Worm (Caenorhabditis elegans): ENCODE results near the gene adm-2.

adm-2 gene

DNA sequence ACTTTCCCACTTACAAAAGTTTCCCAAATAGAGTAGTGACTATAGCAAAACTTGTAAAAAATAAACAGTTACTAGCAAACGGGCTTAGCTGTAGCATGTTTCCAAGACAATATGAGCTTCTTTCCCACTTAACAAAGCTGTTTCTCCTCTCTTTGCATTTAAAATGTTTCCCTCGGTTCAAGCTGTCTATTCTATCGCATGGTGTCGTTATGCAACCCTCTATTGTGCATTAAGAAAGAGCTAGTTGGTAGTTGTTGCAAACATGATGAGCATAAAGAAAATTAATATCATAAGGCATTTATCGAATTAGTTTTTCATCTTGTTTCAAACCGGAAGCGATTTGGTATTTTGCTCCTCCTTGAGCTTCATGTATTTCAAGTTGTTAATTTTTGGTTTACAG lies 35.1 kb downstream of the adm-2 start, which contains the start of gene poml-1:
Gene poml-1, minus strand, starts transcription at position 101 of the 400 bp plus-strand sequence.
- TF ChIP-seq zip-11 (GFP tag; IDR thresholded peaks at IDR 0.05) (no peak), mxl-3 (GFP tag; optimal IDR thresholded peaks at IDR 0.05) (no peak), lin-39 (tag; optimal IDR thresholded peaks at IDR 0.05) (no peak), nhr-25 (tag; optimal IDR thresholded peaks at IDR 0.05; ENCODE audit: borderline replicate concordance, insufficient read depth) (no peak), mxl-2 (GFP tag; conservative IDR thresholded peaks at IDR 0.05) (no peak), F44E2.7 (GFP tag; IDR thresholded peaks at IDR 0.05) (no peak), ceh-82 (tag; optimal IDR thresholded peaks at IDR 0.05) (no peak), unc-62 (GFP tag; optimal IDR thresholded peaks at IDR 0.05 in 1 of 2) (no peak), unc-62 (tag; optimal IDR thresholded peaks at IDR 0.05) (no peak), D1046.2 (GFP tag; IDR thresholded peaks at IDR 0.05) (no peak)

DNA sequence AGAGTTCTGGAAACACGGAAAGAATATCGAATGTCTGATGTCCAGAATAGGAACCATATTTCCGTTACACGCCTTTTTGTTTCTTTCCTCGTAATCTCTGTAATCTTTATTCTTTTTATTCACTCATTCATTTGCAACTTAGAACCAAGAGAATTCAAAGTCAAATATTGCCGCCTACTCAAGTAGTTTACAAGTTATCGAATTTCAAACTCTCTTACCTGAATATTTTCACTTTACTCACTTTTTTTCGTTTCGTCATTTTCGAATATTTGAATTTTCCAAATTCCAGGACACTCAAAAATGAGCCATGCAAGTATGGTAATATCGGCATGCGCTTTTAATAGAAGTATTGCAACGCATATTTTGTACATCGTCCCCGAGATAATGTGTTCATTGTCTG lies 36.6 kb downstream of the adm-2 start, which contains the start of gene K11E4.6:
Gene K11E4.6, plus strand, starts transcription at position 301 of the 400 bp plus-strand sequence.
- TF ChIP-seq ceh-62 (tag; optimal IDR thresholded peaks at IDR 0.05) (no peak), F44E2.7 (GFP tag; IDR thresholded peaks at IDR 0.05) (no peak), ztf-11 (tag; optimal IDR thresholded peaks at IDR 0.05) (no peak), D1046.2 (GFP tag; IDR thresholded peaks at IDR 0.05) (no peak), fos-1 (tag; optimal IDR thresholded peaks at IDR 0.05) (no peak)

DNA sequence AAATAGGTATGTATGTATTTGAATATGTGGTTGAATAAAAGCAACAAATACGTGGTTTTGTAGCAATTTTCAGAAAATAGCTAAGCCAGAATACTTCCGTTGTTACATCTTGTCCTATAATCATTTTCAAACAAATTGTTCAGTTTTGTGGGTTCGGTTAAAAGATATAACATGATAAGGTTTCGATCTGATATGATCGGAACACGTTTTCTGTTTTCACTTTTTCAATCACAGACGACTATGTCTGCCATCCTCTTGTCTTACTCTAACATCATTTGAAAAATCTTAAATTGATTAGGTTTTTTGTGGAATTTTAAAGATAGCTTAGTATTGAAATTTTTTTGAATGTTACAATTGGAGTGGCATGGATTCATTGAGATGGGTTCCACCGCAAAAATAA lies 38.5 kb downstream of the adm-2 start:
- no peak for TF ChIP-seq lin-29 (GFP tag; IDR thresholded peaks at IDR 0.05)
- TF ChIP-seq Y48G9A.11 (GFP tag; IDR thresholded peaks at IDR 0.05), result no peak
- TF ChIP-seq lsy-2 (tag; optimal IDR thresholded peaks at IDR 0.05), result no peak
- TF ChIP-seq D1046.2 (GFP tag; IDR thresholded peaks at IDR 0.05), result no peak
- TF ChIP-seq nhr-41 (GFP tag; IDR thresholded peaks at IDR 0.05), result no peak
- TF ChIP-seq ceh-20 (GFP tag; IDR thresholded peaks at IDR 0.05), result no peak
- TF ChIP-seq nhr-76 (tag; optimal IDR thresholded peaks at IDR 0.05), result no peak
- TF ChIP-seq aha-1 (tag), result peak; percentile 72

DNA sequence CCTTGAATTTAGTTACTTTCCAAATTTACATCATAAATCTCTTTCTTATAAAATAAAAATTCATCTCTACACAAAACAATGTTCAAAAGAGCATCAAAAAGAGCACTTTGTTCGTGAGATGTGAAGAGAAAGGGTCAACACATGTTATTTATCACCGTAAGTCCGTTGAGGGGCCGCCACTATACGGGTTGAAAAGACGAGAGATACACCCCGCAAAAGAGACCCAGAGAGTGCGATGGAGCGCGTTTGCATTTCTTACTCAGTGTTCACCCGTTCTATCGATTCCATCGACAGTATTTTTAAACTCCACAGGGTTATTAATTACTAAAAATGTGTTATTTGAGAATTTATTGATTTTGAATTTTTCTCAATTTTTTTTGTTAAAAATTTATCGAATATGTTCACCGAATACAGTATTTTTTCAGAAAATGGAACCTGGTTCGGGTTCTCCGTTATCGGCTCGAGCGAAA lies 39.2 kb downstream of the adm-2 start, which contains the start of gene pix-1:
Gene pix-1, plus strand, starts transcription at position 420 of the 470 bp plus-strand sequence.
- no peak for TF ChIP-seq tag-97 (GFP tag; IDR thresholded peaks at IDR 0.05)
- TF ChIP-seq hlh-11 (tag; optimal IDR thresholded peaks at IDR 0.05), result peak; percentile 81
- TF ChIP-seq skn-1 (tag; optimal IDR thresholded peaks at IDR 0.05), result no peak
- no peak for TF ChIP-seq lir-3 (tag; optimal IDR thresholded peaks at IDR 0.05)
- peak; percentile 15 for TF ChIP-seq ztf-7 (tag; optimal IDR thresholded peaks at IDR 0.05)
- no peak for TF ChIP-seq aly-2 (tag; optimal IDR thresholded peaks at IDR 0.05)
- TF ChIP-seq nhr-77 (tag; optimal IDR thresholded peaks at IDR 0.05), result peak; percentile 49
- no peak for TF ChIP-seq attf-4 (tag; optimal IDR thresholded peaks at IDR 0.05)
- no peak for TF ChIP-seq nhr-42 (GFP tag; IDR thresholded peaks at IDR 0.05)
- no peak for TF ChIP-seq pha-4 (GFP tag; IDR thresholded peaks at IDR 0.05)
- TF ChIP-seq pha-4 (tag; optimal IDR thresholded peaks at IDR 0.05), result peak; percentile 40
- peak; percentile 59 for TF ChIP-seq mxl-3 (GFP tag; optimal IDR thresholded peaks at IDR 0.05)
- TF ChIP-seq zag-1 (tag; optimal IDR thresholded peaks at IDR 0.05), result no peak
- no peak for TF ChIP-seq unc-62 (GFP tag; optimal IDR thresholded peaks at IDR 0.05 in 1 of 2)
- TF ChIP-seq unc-62 (tag; optimal IDR thresholded peaks at IDR 0.05), result no peak
- TF ChIP-seq spr-1 (tag; optimal IDR thresholded peaks at IDR 0.05), result no peak
- no peak for TF ChIP-seq unc-130 (GFP tag; optimal IDR thresholded peaks at IDR 0.05)
- TF ChIP-seq sdz-12 (GFP tag; optimal IDR thresholded peaks at IDR 0.05), result no peak
- TF ChIP-seq zfp-3 (GFP tag; conservative IDR thresholded peaks at IDR 0.05), result no peak
- TF ChIP-seq nhr-76 (tag; optimal IDR thresholded peaks at IDR 0.05), result no peak
- no peak for TF ChIP-seq madf-5 (GFP tag; IDR thresholded peaks at IDR 0.05)
- no peak for TF ChIP-seq lin-29 (GFP tag; IDR thresholded peaks at IDR 0.05)
- TF ChIP-seq T20F7.1 (GFP tag; optimal IDR thresholded peaks at IDR 0.05), result no peak
- TF ChIP-seq T26A8.4 (GFP tag; IDR thresholded peaks at IDR 0.05), result no peak
- no peak for TF ChIP-seq mes-2 (tag; optimal IDR thresholded peaks at IDR 0.05; ENCODE audit: poor library complexity, severe bottlenecking)
- no peak for TF ChIP-seq nhr-41 (GFP tag; IDR thresholded peaks at IDR 0.05)
- TF ChIP-seq nhr-10 (tag; optimal IDR thresholded peaks at IDR 0.05), result no peak
- TF ChIP-seq dmd-9 (GFP tag; IDR thresholded peaks at IDR 0.05), result no peak
- no peak for TF ChIP-seq daf-8 (GFP tag; IDR thresholded peaks at IDR 0.05)
- TF ChIP-seq daf-19 (GFP tag; conservative IDR thresholded peaks at IDR 0.05), result no peak
- TF ChIP-seq spr-3 (GFP tag; optimal IDR thresholded peaks at IDR 0.05), result no peak
- no peak for TF ChIP-seq jun-1 (tag; optimal IDR thresholded peaks at IDR 0.05)
- TF ChIP-seq set-16 (GFP tag; IDR thresholded peaks at IDR 0.05), result no peak
